Worm (Caenorhabditis elegans) whole organism, midembryonic: ENCODE data around the gene C17H11.1.

ENCODE experiments used
- T22C8.4 ChIP-seq: fragments of 200-800 bp; sonication (Bioruptor generic); IDR thresholded peaks from 2 replicates; pipeline ENCODE4 v1.3.6; 2022; ENCODE audit warnings: missing genetic modification characterization, missing compliant biosample characterization
- flt-1 ChIP-seq: fragments of 200-800 bp; sonication (Bioruptor generic); IDR thresholded peaks from 2 replicates; pipeline ENCODE4 v1.3.6; 2022; ENCODE audit warnings: missing genetic modification characterization, missing compliant biosample characterization
- klf-2 ChIP-seq: fragments of 200-800 bp; sonication (Bioruptor generic); conservative IDR thresholded peaks from 2 replicates; pipeline ENCODE4 v1.3.6; 2022; ENCODE audit warnings: missing genetic modification reagents, missing genetic modification characterization, missing compliant biosample characterization
- ref-1 ChIP-seq: fragments of 200-800 bp; sonication (Bioruptor generic); conservative IDR thresholded peaks from 2 replicates; pipeline ENCODE4 v1.3.6; 2022; ENCODE audit warnings: missing genetic modification reagents, missing genetic modification characterization, missing compliant biosample characterization
- tab-1 ChIP-seq: fragments of 200-800 bp; sonication (Bioruptor generic); IDR thresholded peaks from 2 replicates; pipeline ENCODE4 v1.3.6; 2022; ENCODE audit warnings: missing genetic modification characterization, missing compliant biosample characterization
- ztf-23 ChIP-seq: fragments of 200-800 bp; sonication (Bioruptor generic); IDR thresholded peaks from 2 replicates; pipeline ENCODE4 v1.3.6; 2022; ENCODE audit warnings: missing genetic modification reagents, missing genetic modification characterization, missing compliant biosample characterization
- ztf-29 ChIP-seq: fragments of 200-800 bp; sonication (Bioruptor generic); IDR thresholded peaks from 2 replicates; pipeline ENCODE4 v1.3.6; 2022; ENCODE audit warnings: missing genetic modification reagents, missing genetic modification characterization, missing compliant biosample characterization

DNA sequence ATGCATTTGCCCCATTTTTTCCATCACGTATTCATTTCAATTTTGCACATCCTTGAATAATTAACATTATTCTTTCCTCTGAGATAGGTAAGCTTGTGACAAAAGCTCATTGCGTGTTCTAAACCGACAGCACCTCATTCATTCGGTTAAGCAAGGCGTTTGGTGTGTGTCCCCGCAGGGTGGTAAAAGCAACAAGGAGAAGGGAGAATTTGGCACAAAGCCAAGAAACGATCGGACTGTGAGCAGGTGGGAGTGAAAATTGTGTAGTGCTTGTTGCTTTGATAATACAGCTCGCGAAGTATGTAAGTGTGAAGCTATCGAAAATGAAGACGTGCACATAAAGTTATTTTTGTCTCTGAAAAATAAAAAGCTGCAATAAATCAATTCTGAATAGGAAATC lies 16.6 kb upstream of the C17H11.1 start:
- TF ChIP-seq klf-2 = no peak
- TF ChIP-seq ztf-23 = no peak
- TF ChIP-seq flt-1 (GFP tag; lab: Robert Waterston, UW) = peak; percentile 85
- TF ChIP-seq T22C8.4 (GFP tag; lab: Robert Waterston, UW) = no peak
- TF ChIP-seq ztf-29 = peak; percentile 93
- TF ChIP-seq tab-1 (GFP tag; lab: Robert Waterston, UW) = no peak
- TF ChIP-seq ref-1 = no peak
